Fruit fly (Drosophila melanogaster) whole organism, pupa: ENCODE measurements around the gene Send2.
A peak's percentile ranks its signal among the peaks of the same experiment; 100 is the strongest.

Experiments
- CG10348 ChIP-seq: fragments of 200-800 bp; sonication (Bioruptor generic); IDR thresholded peaks from 2 replicates; pipeline ENCODE4 v1.3.6; 2022; ENCODE audit warnings: missing biosample characterization, missing genetic modification characterization
- CG12605 ChIP-seq: fragments of 200-800 bp; sonication (Bioruptor generic); IDR thresholded peaks from 2 replicates; pipeline ENCODE4 v1.3.6; 2022; ENCODE audit warnings: missing biosample characterization, missing genetic modification characterization
- CG13204 ChIP-seq: fragments of 200-800 bp; sonication (Bioruptor generic); optimal IDR thresholded peaks from 2 replicates; lab custom pipeline; 2018; ENCODE audit warnings: missing biosample characterization, mild to moderate bottlenecking, missing genetic modification characterization, moderate library complexity
- CG14655 ChIP-seq: fragments of 200-800 bp; sonication (Bioruptor generic); optimal IDR thresholded peaks from 3 replicates; lab custom pipeline; 2017; ENCODE audit warnings: mild to moderate bottlenecking, missing biosample characterization, missing genetic modification reagents, missing genetic modification characterization
- CG15710 ChIP-seq: fragments of 200-800 bp; sonication (Bioruptor generic); optimal IDR thresholded peaks from 2 replicates; lab custom pipeline; 2018; ENCODE audit warnings: missing biosample characterization, mild to moderate bottlenecking, missing genetic modification characterization, moderate library complexity
- CG17806 ChIP-seq: fragments of 200-800 bp; sonication (Bioruptor generic); optimal IDR thresholded peaks from 2 replicates; lab custom pipeline; 2018; ENCODE audit warnings: missing biosample characterization, mild to moderate bottlenecking, missing genetic modification characterization, moderate library complexity
- CG32121 ChIP-seq: fragments of 200-800 bp; sonication (Bioruptor generic); IDR thresholded peaks from 2 replicates; pipeline ENCODE4 v1.3.6; 2022; ENCODE audit warnings: missing biosample characterization, missing genetic modification characterization
- CG34367 ChIP-seq: fragments of 200-800 bp; sonication (Bioruptor generic); optimal IDR thresholded peaks from 2 replicates; lab custom pipeline; 2018; ENCODE audit warnings: missing biosample characterization, mild to moderate bottlenecking, missing genetic modification characterization
- CG4496 ChIP-seq: fragments of 200-800 bp; sonication (Bioruptor generic); IDR thresholded peaks from 3 replicates; pipeline ENCODE4 v1.3.6; 2022; ENCODE audit warnings: missing biosample characterization, missing genetic modification characterization
- CG8159 ChIP-seq: fragments of 200-800 bp; sonication (Bioruptor generic); optimal IDR thresholded peaks from 3 replicates; lab custom pipeline; 2018; ENCODE audit warnings: missing biosample characterization, mild to moderate bottlenecking, missing genetic modification characterization, moderate library complexity
- CG8301 ChIP-seq: fragments of 200-800 bp; sonication (Bioruptor generic); optimal IDR thresholded peaks from 2 replicates; lab custom pipeline; 2018; ENCODE audit warnings: missing biosample characterization, mild to moderate bottlenecking, missing genetic modification characterization
- CG9948 ChIP-seq: fragments of 200-800 bp; sonication (Bioruptor generic); optimal IDR thresholded peaks from 2 replicates; lab custom pipeline; 2018; ENCODE audit warnings: missing biosample characterization, mild to moderate bottlenecking, missing genetic modification characterization, moderate library complexity
- D1 ChIP-seq: fragments of 200-800 bp; sonication (Bioruptor generic); optimal IDR thresholded peaks from 2 replicates; lab custom pipeline; 2018; ENCODE audit warnings: missing biosample characterization, mild to moderate bottlenecking, missing genetic modification characterization, moderate library complexity
- EcR ChIP-seq: fragments of 200-800 bp; sonication (Bioruptor generic); optimal IDR thresholded peaks from 3 replicates; lab custom pipeline; 2019; ENCODE audit warnings: missing biosample characterization, missing genetic modification characterization, mild to moderate bottlenecking, moderate library complexity, missing genetic modification reagents
- Ets98B ChIP-seq: fragments of 200-800 bp; sonication (Bioruptor generic); IDR thresholded peaks from 2 replicates; pipeline ENCODE4 v1.3.6; 2022; ENCODE audit warnings: missing biosample characterization, missing genetic modification characterization
- Pif1B ChIP-seq: fragments of 200-800 bp; sonication (Bioruptor generic); optimal IDR thresholded peaks from 3 replicates; lab custom pipeline; 2016; ENCODE audit warnings: missing biosample characterization, missing genetic modification characterization
- Snoo ChIP-seq: fragments of 200-800 bp; sonication (Bioruptor generic); optimal IDR thresholded peaks from 3 replicates; lab custom pipeline; 2017; ENCODE audit warnings: missing biosample characterization, mild to moderate bottlenecking, missing genetic modification characterization, inconsistent platforms
- fd96Ca ChIP-seq: fragments of 200-800 bp; sonication (Bioruptor generic); IDR thresholded peaks from 3 replicates; pipeline ENCODE4 v1.3.6; 2022; ENCODE audit warnings: missing biosample characterization, missing genetic modification characterization
- gl ChIP-seq: fragments of 200-800 bp; sonication (Bioruptor generic); optimal IDR thresholded peaks from 2 replicates; lab custom pipeline; 2018; ENCODE audit warnings: missing biosample characterization, mild to moderate bottlenecking, missing genetic modification characterization
- rn ChIP-seq: fragments of 200-800 bp; sonication (Bioruptor generic); IDR thresholded peaks from 2 replicates; pipeline ENCODE4 v1.3.6; 2022; ENCODE audit warnings: missing biosample characterization, missing genetic modification characterization

Send2 gene

dm6 chr2L:14318600-14318999 lies 27.9 kb downstream of the Send2 start:
- no peak for TF ChIP-seq CG15710
- peak; percentile 79 for TF ChIP-seq Ets98B (GFP tag; lab: Robert Waterston, UW)
- TF ChIP-seq CG12605 (GFP tag; lab: Robert Waterston, UW) = peak; percentile 27; the same call in 1 of the 2 replicates
- peak; percentile 75 for TF ChIP-seq CG32121
- peak; percentile 78 for TF ChIP-seq CG4496 (GFP tag; lab: Robert Waterston, UW)
- TF ChIP-seq CG9948 (tag; lab: Kevin White, UChicago) = no peak

- no peak for TF ChIP-seq CG12605 (GFP tag; lab: Robert Waterston, UW)
- no peak for TF ChIP-seq CG4496 (GFP tag; lab: Robert Waterston, UW)
- no peak for TF ChIP-seq CG8159
- TF ChIP-seq D1 (tag; lab: Kevin White, UChicago) = no peak
These were observed 28.5 kb downstream of the Send2 start for dm6 chr2L:14317992-14318391.

dm6 chr2L:14316704-14317103 lies 29.8 kb downstream of the Send2 start:
- no peak for TF ChIP-seq CG10348 (GFP tag; lab: Robert Waterston, UW)
- TF ChIP-seq rn (GFP tag; lab: Robert Waterston, UW) = no peak
- TF ChIP-seq CG34367 (tag; lab: Kevin White, UChicago) = no peak
- no peak for TF ChIP-seq CG17806 (tag; lab: Kevin White, UChicago)
- no peak for TF ChIP-seq D1 (tag; lab: Kevin White, UChicago)
- no peak for TF ChIP-seq Ets98B (GFP tag; lab: Robert Waterston, UW)
- no peak for TF ChIP-seq CG32121
- no peak for TF ChIP-seq CG12605 (GFP tag; lab: Robert Waterston, UW)
- no peak for TF ChIP-seq CG8159
- no peak for TF ChIP-seq CG15710

- TF ChIP-seq CG15710 (no peak), CG12605 (GFP tag; lab: Robert Waterston, UW) (no peak), CG8159 (no peak), D1 (tag; lab: Kevin White, UChicago) (no peak), CG9948 (tag; lab: Kevin White, UChicago) (no peak), CG4496 (GFP tag; lab: Robert Waterston, UW) (no peak), fd96Ca (GFP tag; lab: Robert Waterston, UW) (no peak), rn (GFP tag; lab: Robert Waterston, UW) (no peak), EcR (GFP tag; lab: Kevin White, UChicago) (no peak), Ets98B (GFP tag; lab: Robert Waterston, UW) (no peak), gl (no peak)
- TF ChIP-seq, all 21 proteins: peak for 0
These were observed 37.8 kb downstream of the Send2 start for dm6 chr2L:14308661-14309060.

dm6 chr2L:14308232-14308631 lies 38.3 kb downstream of the Send2 start:
- no peak for TF ChIP-seq CG14655 (GFP tag; lab: Kevin White, UChicago)
- TF ChIP-seq CG12605 (GFP tag; lab: Robert Waterston, UW) = no peak
- no peak for TF ChIP-seq CG17806 (tag; lab: Kevin White, UChicago)
- no peak for TF ChIP-seq CG8301 (tag; lab: Kevin White, UChicago)
- TF ChIP-seq D1 (tag; lab: Kevin White, UChicago) = no peak

- TF ChIP-seq CG9948 (tag; lab: Kevin White, UChicago) (no peak), CG13204 (GFP tag; lab: Kevin White, UChicago) (no peak), rn (GFP tag; lab: Robert Waterston, UW) (no peak), CG12605 (GFP tag; lab: Robert Waterston, UW) (no peak), CG4496 (GFP tag; lab: Robert Waterston, UW) (no peak), Ets98B (GFP tag; lab: Robert Waterston, UW) (no peak), CG8159 (no peak), CG15710 (no peak), CG17806 (tag; lab: Kevin White, UChicago) (no peak), D1 (tag; lab: Kevin White, UChicago) (no peak), fd96Ca (GFP tag; lab: Robert Waterston, UW) (no peak), CG32121 (no peak), CG14655 (GFP tag; lab: Kevin White, UChicago) (no peak), gl (no peak)
These were observed 39.0 kb downstream of the Send2 start for dm6 chr2L:14307516-14307915.

dm6 chr2L:14302478-14302877 lies 44.0 kb downstream of the Send2 start:
- TF ChIP-seq CG4496 (GFP tag; lab: Robert Waterston, UW) (no peak), CG8301 (tag; lab: Kevin White, UChicago) (no peak)
- TF ChIP-seq, all 21 proteins: peak for 0

- TF ChIP-seq CG8159 = no peak
- TF ChIP-seq Snoo = no peak
- peak; percentile 19; the same call in 1 of the 2 replicates for TF ChIP-seq Ets98B (GFP tag; lab: Robert Waterston, UW)
- TF ChIP-seq CG12605 (GFP tag; lab: Robert Waterston, UW) = peak; percentile 10; the same call in 1 of the 2 replicates
- TF ChIP-seq CG13204 (GFP tag; lab: Kevin White, UChicago) = peak; percentile 19
- peak; percentile 4 for TF ChIP-seq Pif1B (GFP tag; lab: Kevin White, UChicago)
- TF ChIP-seq CG4496 (GFP tag; lab: Robert Waterston, UW) = peak; percentile 40; the same call in 1 of the 3 replicates
- peak; percentile 18; the same call in 1 of the 3 replicates for TF ChIP-seq fd96Ca (GFP tag; lab: Robert Waterston, UW)
- TF ChIP-seq, all 21 proteins: peak for 6
These were observed 45.6 kb downstream of the Send2 start for dm6 chr2L:14300718-14301361.
